Fruit fly (Drosophila melanogaster): ENCODE data around the gene CG32708.

- TF ChIP-seq CG8478 (optimal IDR thresholded peaks at IDR 0.05), result no peak
- TF ChIP-seq CTCF (optimal IDR thresholded peaks at IDR 0.05), result no peak
These were observed 20.6 kb downstream of the CG32708 start, which contains the start of gene Bx42 for dm6 chrX:9106212-9106774.
